Fruit fly (Drosophila melanogaster) whole organism, embryonic: ENCODE results near the gene CG6356.

Experiments used
- Asciz ChIP-seq: fragments of 200-800 bp; sonication (Bioruptor generic); optimal IDR thresholded peaks from 2 replicates; lab custom pipeline; 2017; ENCODE audit warnings: missing biosample characterization, mild to moderate bottlenecking, missing genetic modification characterization, missing genetic modification reagents
- BtbVII ChIP-seq: fragments of 200-800 bp; sonication (Bioruptor generic); optimal IDR thresholded peaks from 3 replicates; lab custom pipeline; 2017; ENCODE audit warnings: missing biosample characterization, mild to moderate bottlenecking, missing genetic modification characterization
- Bteb2 ChIP-seq: fragments of 200-800 bp; sonication (Bioruptor generic); optimal IDR thresholded peaks from 2 replicates; lab custom pipeline; 2016; ENCODE audit warnings: missing biosample characterization, missing genetic modification characterization
- C15 ChIP-seq: fragments of 200-800 bp; sonication (Bioruptor generic); IDR thresholded peaks from 3 replicates; pipeline ENCODE4 v1.3.6; 2022; ENCODE audit warnings: missing biosample characterization, missing genetic modification characterization
- CG1024 ChIP-seq: fragments of 200-800 bp; sonication (Bioruptor generic); IDR thresholded peaks from 2 replicates; pipeline ENCODE4 v1.3.6; 2022; ENCODE audit warnings: missing biosample characterization, missing genetic modification characterization
- CG10654 ChIP-seq: fragments of 200-800 bp; sonication (Bioruptor generic); optimal IDR thresholded peaks from 2 replicates; lab custom pipeline; 2016; ENCODE audit warnings: missing biosample characterization, missing genetic modification characterization
- CG11247 ChIP-seq: fragments of 200-800 bp; sonication (Bioruptor generic); IDR thresholded peaks from 2 replicates; pipeline ENCODE4 v1.3.6; 2022; ENCODE audit warnings: missing biosample characterization, missing genetic modification characterization
- CG11504 ChIP-seq: fragments of 200-800 bp; sonication (Bioruptor generic); optimal IDR thresholded peaks from 3 replicates; lab custom pipeline; 2019; ENCODE audit warnings: missing biosample characterization, mild to moderate bottlenecking, missing genetic modification characterization, moderate library complexity
- CG12219 ChIP-seq: fragments of 200-800 bp; sonication (Bioruptor generic); optimal IDR thresholded peaks from 3 replicates; lab custom pipeline; 2018; ENCODE audit warnings: missing biosample characterization, mild to moderate bottlenecking, missing genetic modification characterization
- CG1233 ChIP-seq: fragments of 200-800 bp; sonication (Bioruptor generic); optimal IDR thresholded peaks from 4 replicates; lab custom pipeline; 2018; ENCODE audit warnings: missing biosample characterization, mild to moderate bottlenecking, missing genetic modification characterization
- CG12942 ChIP-seq: fragments of 200-800 bp; sonication (Bioruptor generic); optimal IDR thresholded peaks from 3 replicates; lab custom pipeline; 2016; ENCODE audit warnings: missing biosample characterization, missing genetic modification characterization
- CG14860 ChIP-seq: fragments of 200-800 bp; sonication (Bioruptor generic); IDR thresholded peaks from 3 replicates; pipeline ENCODE4 v1.3.6; 2022; ENCODE audit warnings: missing biosample characterization, missing genetic modification characterization; ENCODE audit not compliant: partially characterized antibody
- CG15269 ChIP-seq: fragments of 200-800 bp; sonication (Bioruptor generic); optimal IDR thresholded peaks from 2 replicates; lab custom pipeline; 2018; ENCODE audit warnings: missing biosample characterization, mild to moderate bottlenecking, missing genetic modification characterization, moderate library complexity
- CG2129 ChIP-seq: fragments of 200-800 bp; sonication (Bioruptor generic); IDR thresholded peaks from 2 replicates; pipeline ENCODE4 v1.3.6; 2022; ENCODE audit warnings: missing biosample characterization, missing genetic modification characterization; ENCODE audit not compliant: partially characterized antibody
- CG32772 ChIP-seq: fragments of 200-800 bp; sonication (Bioruptor generic); IDR thresholded peaks from 2 replicates; pipeline ENCODE4 v1.3.6; 2022; ENCODE audit warnings: missing biosample characterization, missing genetic modification characterization
- CG43689 ChIP-seq: fragments of 200-800 bp; sonication (Bioruptor generic); IDR thresholded peaks from 2 replicates; pipeline ENCODE4 v1.3.6; 2022; ENCODE audit warnings: missing biosample characterization, missing genetic modification characterization
- CG4424 ChIP-seq: fragments of 200-800 bp; sonication (Bioruptor generic); optimal IDR thresholded peaks from 3 replicates; lab custom pipeline; 2016; ENCODE audit warnings: missing biosample characterization, missing genetic modification characterization
- CG5953 ChIP-seq: fragments of 200-800 bp; sonication (Bioruptor generic); IDR thresholded peaks from 2 replicates; pipeline ENCODE4 v1.3.6; 2022; ENCODE audit warnings: missing biosample characterization, missing genetic modification characterization
- CkIIα-i1 ChIP-seq: fragments of 200-800 bp; sonication (Bioruptor generic); IDR thresholded peaks from 2 replicates; pipeline ENCODE4 v1.3.6; 2022; ENCODE audit warnings: missing biosample characterization, missing genetic modification characterization
- Deaf1 ChIP-seq: fragments of 200-800 bp; optimal IDR thresholded peaks from 3 replicates; lab custom pipeline; 2019; ENCODE audit warnings: missing biosample characterization, mild to moderate bottlenecking, missing genetic modification characterization, moderate library complexity
- Doc2 ChIP-seq: fragments of 200-800 bp; sonication (Bioruptor generic); IDR thresholded peaks from 2 replicates; pipeline ENCODE4 v1.3.6; 2022; ENCODE audit warnings: missing biosample characterization, missing genetic modification characterization
- Dref ChIP-seq: fragments of 200-800 bp; sonication (Bioruptor generic); IDR thresholded peaks from 2 replicates; pipeline ENCODE4 v1.3.6; 2022; ENCODE audit warnings: missing biosample characterization, missing genetic modification characterization
- Hr3 ChIP-seq: fragments of 200-800 bp; sonication (Bioruptor generic); optimal IDR thresholded peaks from 3 replicates; lab custom pipeline; 2016; ENCODE audit warnings: missing biosample characterization, missing genetic modification characterization
- Meics ChIP-seq: fragments of 200-800 bp; sonication (Bioruptor generic); optimal IDR thresholded peaks from 2 replicates; lab custom pipeline; 2017; ENCODE audit warnings: missing biosample characterization, mild to moderate bottlenecking, missing genetic modification characterization
- NC2β ChIP-seq: fragments of 200-800 bp; sonication (Bioruptor generic); optimal IDR thresholded peaks from 2 replicates; lab custom pipeline; 2016; ENCODE audit warnings: missing biosample characterization, missing genetic modification characterization
- Nf-YB ChIP-seq: fragments of 200-800 bp; sonication (Bioruptor generic); optimal IDR thresholded peaks from 3 replicates; lab custom pipeline; 2019; ENCODE audit warnings: missing biosample characterization, mild to moderate bottlenecking, missing genetic modification characterization, moderate library complexity
- Oli ChIP-seq: fragments of 200-800 bp; sonication (Bioruptor generic); optimal IDR thresholded peaks from 2 replicates; lab custom pipeline; 2018; ENCODE audit warnings: missing biosample characterization, mild to moderate bottlenecking, missing genetic modification characterization, moderate library complexity
- PHDP ChIP-seq: fragments of 200-800 bp; sonication (Bioruptor generic); optimal IDR thresholded peaks from 3 replicates; lab custom pipeline; 2018; ENCODE audit warnings: missing biosample characterization, mild to moderate bottlenecking, missing genetic modification characterization, moderate library complexity
- Rx ChIP-seq: fragments of 200-800 bp; sonication (Bioruptor generic); IDR thresholded peaks from 2 replicates; pipeline ENCODE4 v1.3.6; 2022; ENCODE audit warnings: missing biosample characterization, missing genetic modification characterization
- Side ChIP-seq: fragments of 200-800 bp; sonication (Bioruptor generic); optimal IDR thresholded peaks from 2 replicates; lab custom pipeline; 2016; ENCODE audit warnings: missing biosample characterization, missing genetic modification characterization
- Sox100B ChIP-seq: fragments of 200-800 bp; sonication (Bioruptor generic); optimal IDR thresholded peaks from 3 replicates; lab custom pipeline; 2018; ENCODE audit warnings: missing biosample characterization, mild to moderate bottlenecking, missing genetic modification characterization
- Usf ChIP-seq: fragments of 200-800 bp; sonication (Bioruptor generic); optimal IDR thresholded peaks from 2 replicates; lab custom pipeline; 2017; ENCODE audit warnings: missing genotype, missing biosample characterization, missing genetic modification characterization
- ab ChIP-seq: fragments of 200-800 bp; sonication (Bioruptor generic); optimal IDR thresholded peaks from 2 replicates; lab custom pipeline; 2016; ENCODE audit warnings: missing biosample characterization, missing genetic modification characterization
- cwo ChIP-seq: fragments of 200-800 bp; sonication (Bioruptor generic); optimal IDR thresholded peaks from 3 replicates; lab custom pipeline; 2017; ENCODE audit warnings: missing biosample characterization, missing genetic modification characterization, mild to moderate bottlenecking, moderate library complexity, missing genetic modification reagents
- dati ChIP-seq: fragments of 200-800 bp; sonication (Bioruptor generic); IDR thresholded peaks from 2 replicates; pipeline ENCODE4 v1.3.6; 2022; ENCODE audit warnings: missing biosample characterization, missing genetic modification characterization
- ems ChIP-seq: fragments of 200-800 bp; sonication (Bioruptor generic); optimal IDR thresholded peaks from 3 replicates; lab custom pipeline; 2016; ENCODE audit warnings: missing biosample characterization, missing genetic modification characterization
- klu ChIP-seq: fragments of 200-800 bp; sonication (Bioruptor generic); IDR thresholded peaks from 2 replicates; pipeline ENCODE4 v1.3.6; 2022; ENCODE audit warnings: missing biosample characterization, missing genetic modification characterization
- oc ChIP-seq: fragments of 200-800 bp; sonication (Bioruptor generic); optimal IDR thresholded peaks from 2 replicates; lab custom pipeline; 2018; ENCODE audit warnings: missing biosample characterization, mild to moderate bottlenecking, missing genetic modification characterization, moderate library complexity
- org-1 ChIP-seq: fragments of 200-800 bp; sonication (Bioruptor generic); optimal IDR thresholded peaks from 2 replicates; lab custom pipeline; 2017; ENCODE audit warnings: missing biosample characterization, missing genetic modification characterization
- pfk ChIP-seq: fragments of 200-800 bp; sonication (Bioruptor generic); optimal IDR thresholded peaks from 2 replicates; lab custom pipeline; 2018; ENCODE audit warnings: missing biosample characterization, mild to moderate bottlenecking, missing genetic modification characterization, moderate library complexity
- pita ChIP-seq: fragments of 200-800 bp; sonication (Bioruptor generic); optimal IDR thresholded peaks from 2 replicates; lab custom pipeline; 2017; ENCODE audit warnings: missing biosample characterization, mild to moderate bottlenecking, missing genetic modification characterization
- ro ChIP-seq: fragments of 200-800 bp; sonication (Bioruptor generic); IDR thresholded peaks from 2 replicates; pipeline ENCODE4 v1.3.6; 2022; ENCODE audit warnings: missing biosample characterization, missing genetic modification characterization
- sisA ChIP-seq: fragments of 200-800 bp; sonication (Bioruptor generic); IDR thresholded peaks from 2 replicates; pipeline ENCODE4 v1.3.6; 2022; ENCODE audit warnings: missing biosample characterization, missing genetic modification characterization
- sna ChIP-seq: fragments of 200-800 bp; sonication (Bioruptor generic); IDR thresholded peaks from 2 replicates; pipeline ENCODE4 v1.3.6; 2022; ENCODE audit warnings: missing biosample characterization, missing genetic modification characterization; ENCODE audit not compliant: partially characterized antibody
- sob ChIP-seq: fragments of 200-800 bp; sonication (Bioruptor generic); IDR thresholded peaks from 2 replicates; pipeline ENCODE4 v1.3.6; 2022; ENCODE audit warnings: missing biosample characterization, missing genetic modification characterization
- sr ChIP-seq: fragments of 200-800 bp; sonication (Bioruptor generic); IDR thresholded peaks from 3 replicates; pipeline ENCODE4 v1.3.6; 2022; ENCODE audit warnings: missing biosample characterization, missing genetic modification characterization
- tup ChIP-seq: fragments of 200-800 bp; sonication (Bioruptor generic); optimal IDR thresholded peaks from 2 replicates; lab custom pipeline; 2016; ENCODE audit warnings: missing biosample characterization, mild to moderate bottlenecking, missing genetic modification characterization, moderate library complexity
- unpg ChIP-seq: fragments of 200-800 bp; sonication (Bioruptor generic); optimal IDR thresholded peaks from 3 replicates; lab custom pipeline; 2018; ENCODE audit warnings: missing biosample characterization, mild to moderate bottlenecking, missing genetic modification characterization, moderate library complexity
- usp ChIP-seq: fragments of >200 bp; optimal IDR thresholded peaks from 2 replicates; lab custom pipeline; 2017; ENCODE audit warnings: missing biosample characterization, missing genetic modification characterization

The CG6356 gene

DNA sequence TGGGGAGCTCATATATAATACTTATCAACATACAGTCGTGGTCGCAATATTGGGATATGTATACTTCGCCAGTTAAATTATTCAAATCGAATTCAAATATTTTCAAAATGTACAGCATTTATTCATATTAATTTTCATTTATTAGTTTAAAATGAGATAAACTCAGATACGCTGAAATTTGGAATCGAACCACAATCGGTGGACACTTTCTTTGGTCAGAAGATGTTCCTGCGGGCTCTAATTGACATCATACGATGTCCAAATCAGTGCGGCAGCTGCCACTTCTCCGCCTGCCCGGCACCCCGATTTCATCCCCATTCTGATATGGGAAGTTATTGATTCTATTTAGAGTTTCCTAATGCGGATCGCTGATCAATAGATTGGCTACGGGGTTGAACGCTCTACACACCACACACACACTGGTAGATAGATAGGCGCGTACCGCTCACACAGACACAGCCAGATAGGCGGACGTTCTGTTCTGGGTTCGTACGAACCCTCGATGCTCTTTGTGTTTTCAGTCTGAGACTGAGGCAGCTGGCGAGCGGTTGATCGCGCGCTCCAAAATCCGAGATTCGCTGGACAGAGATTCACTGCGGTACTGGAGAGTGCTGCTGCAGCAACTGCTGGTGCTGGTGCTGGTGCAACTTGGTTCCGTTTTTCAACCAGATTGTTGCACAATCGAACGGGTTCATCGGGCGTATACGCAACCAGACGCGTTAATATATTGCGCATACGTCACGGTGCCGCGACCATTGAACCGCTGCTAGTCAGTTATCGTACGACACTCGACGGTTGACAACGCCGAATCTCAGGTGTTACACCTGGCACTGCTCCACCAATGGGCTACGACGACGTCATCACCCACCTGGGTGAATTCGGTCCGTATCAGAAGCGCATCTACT is 7.4 kb upstream of the CG6356 start, which contains the start of gene Orct (continued):
- TF ChIP-seq CG11504 (tag; lab: Kevin White, UChicago) (peak; percentile 85), CG1024 (no peak), usp (GFP tag; lab: Kevin White, UChicago) (no peak), CG12942 (GFP tag; lab: Kevin White, UChicago) (peak; percentile 55), CG15269 (tag; lab: Kevin White, UChicago) (peak; percentile 78), CG11247 (GFP tag; lab: Robert Waterston, UW) (peak; percentile 59; the same call in 1 of the 2 replicates), oc (tag; lab: Kevin White, UChicago) (peak; percentile 60), dati (GFP tag; lab: Robert Waterston, UW) (no peak), cwo (GFP tag; lab: Kevin White, UChicago) (peak; percentile 63), Dref (GFP tag; lab: Robert Waterston, UW) (no peak), ab (GFP tag; lab: Kevin White, UChicago) (peak; percentile 15), pita (GFP tag; lab: Kevin White, UChicago) (no peak), Meics (peak; percentile 91), Rx (GFP tag; lab: Robert Waterston, UW) (0 out of 2 replicates have a peak, but pooled peaks have one; percentile 26), tup (GFP tag; lab: Kevin White, UChicago) (no peak), NC2β (GFP tag; lab: Kevin White, UChicago) (peak; percentile 24), Hr3 (GFP tag; lab: Kevin White, UChicago) (peak; percentile 61), sisA (GFP tag; lab: Robert Waterston, UW) (peak; percentile 44), sob (GFP tag; lab: Robert Waterston, UW) (peak; percentile 66; the same call in 1 of the 2 replicates), sr (no peak), CG43689 (GFP tag; lab: Robert Waterston, UW) (0 out of 2 replicates have a peak, but pooled peaks have one; percentile 24), CG10654 (GFP tag; lab: Kevin White, UChicago) (peak; percentile 27), Asciz (GFP tag; lab: Kevin White, UChicago) (peak; percentile 62), klu (GFP tag; lab: Robert Waterston, UW) (peak; percentile 70), pfk (GFP tag; lab: Kevin White, UChicago) (no peak), CG12219 (GFP tag; lab: Kevin White, UChicago) (peak; percentile 72), CG32772 (GFP tag; lab: Robert Waterston, UW) (peak; percentile 26; the same call in 1 of the 2 replicates), Oli (tag; lab: Kevin White, UChicago) (peak; percentile 82), CG2129 (no peak), Sox100B (GFP tag; lab: Kevin White, UChicago) (peak; percentile 79), C15 (no peak), BtbVII (GFP tag; lab: Kevin White, UChicago) (peak; percentile 85), PHDP (tag; lab: Kevin White, UChicago) (peak; percentile 80), Deaf1 (tag; lab: Kevin White, UChicago) (peak; percentile 61), Side (GFP tag; lab: Kevin White, UChicago) (no peak), CG14860 (GFP tag; lab: Robert Waterston, UW) (no peak), Bteb2 (GFP tag; lab: Kevin White, UChicago) (peak; percentile 56), sna (no peak), CG4424 (GFP tag; lab: Kevin White, UChicago) (peak; percentile 67), Doc2 (no peak), ems (peak; percentile 37), CG5953 (GFP tag; lab: Robert Waterston, UW) (no peak), CkIIα-i1 (no peak), unpg (GFP tag; lab: Kevin White, UChicago) (peak; percentile 75), ro (GFP tag; lab: Robert Waterston, UW) (no peak), Nf-YB (peak; percentile 58), org-1 (GFP tag; lab: Kevin White, UChicago) (peak; percentile 80), CG1233 (GFP tag; lab: Kevin White, UChicago) (peak; percentile 79), Usf (GFP tag; lab: Kevin White, UChicago) (peak; percentile 75)
